Worm (Caenorhabditis elegans) whole organism, mixed stage, embryonic: Measurements from ENCODE around the gene C46H3.2.

Source experiments
- mab-5 ChIP-seq: fragments of 150-350 bp; optimal IDR thresholded peaks from 2 replicates; lab custom pipeline; 2014; ENCODE audit warnings: missing biosample characterization, missing genetic modification characterization
- mep-1 ChIP-seq: fragments of 150-350 bp; optimal IDR thresholded peaks from 2 replicates; lab custom pipeline; 2017; ENCODE audit warnings: missing biosample characterization, missing genetic modification reagents, missing genetic modification characterization, inconsistent platforms
- pha-4 ChIP-seq: fragments of 150-350 bp; optimal IDR thresholded peaks from 2 replicates; lab custom pipeline; 2018; ENCODE audit warnings: missing biosample characterization, missing genetic modification reagents, missing genetic modification characterization
- unc-120 ChIP-seq: sonication (generic microtip); optimal IDR thresholded peaks from 2 replicates; lab custom pipeline; 2017; ENCODE audit warnings: missing genetic modification characterization, missing compliant biosample characterization; ENCODE audit not compliant: poor library complexity, severe bottlenecking

DNA sequence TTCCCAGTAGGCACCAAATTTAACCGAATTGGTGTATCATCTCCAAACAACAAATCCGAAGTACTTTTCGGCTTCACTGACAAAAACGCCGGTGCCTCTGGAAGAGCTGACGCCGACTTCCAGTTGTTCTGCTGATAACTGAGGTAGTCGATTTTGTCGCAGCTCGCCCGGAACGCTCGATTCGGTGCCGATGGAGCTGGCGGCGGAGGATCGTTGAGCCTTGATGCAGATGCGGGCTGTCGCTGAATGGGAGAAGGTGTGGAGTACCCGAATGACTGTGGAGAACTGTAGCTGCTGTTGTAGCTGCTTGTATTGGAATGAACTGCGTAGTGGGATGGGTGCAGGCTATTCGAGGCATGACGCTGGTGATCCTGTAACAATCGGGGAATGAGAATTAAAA, 17.4 kb downstream of the C46H3.2 start:
- TF ChIP-seq pha-4 (tag; lab: Kevin White, UChicago) (no peak), mep-1 (tag; lab: Kevin White, UChicago) (no peak), unc-120 (tag; lab: Kevin White, UChicago) (no peak), mab-5 (tag; lab: Kevin White, UChicago) (no peak)
